Worm (Caenorhabditis elegans) whole organism, early embryonic: ENCODE data around the gene EGAP5.1.

ENCODE experiments used
- aly-1 ChIP-seq: sonication (generic microtip); optimal IDR thresholded peaks from 2 replicates; lab custom pipeline; 2016; ENCODE audit warnings: missing genetic modification characterization, missing compliant biosample characterization
- ceh-36 ChIP-seq: sonication (generic microtip); optimal IDR thresholded peaks from 2 replicates; lab custom pipeline; 2016; ENCODE audit warnings: missing genetic modification characterization, inconsistent platforms, missing compliant biosample characterization
- ets-7 ChIP-seq: sonication (generic microtip); optimal IDR thresholded peaks from 2 replicates; lab custom pipeline; 2016; ENCODE audit warnings: missing genotype, missing genetic modification characterization, missing compliant biosample characterization
- flt-1 ChIP-seq: fragments of 200-800 bp; sonication (Bioruptor generic); IDR thresholded peaks from 2 replicates; pipeline ENCODE4 v1.3.6; 2022; ENCODE audit warnings: missing genetic modification characterization, missing compliant biosample characterization

- TF ChIP-seq ceh-36 (tag; lab: Kevin White, UChicago) (no peak), flt-1 (no peak), ets-7 (no peak), aly-1 (tag; lab: Kevin White, UChicago) (no peak)
These were observed 45.0 kb downstream of the EGAP5.1 start for ce11 chrX:5207819-5208218.
